Fruit fly (Drosophila melanogaster) whole organism, embryonic: ENCODE results near the gene kat-60L1.

ENCODE experiments used
- CG10321 ChIP-seq: fragments of 200-800 bp; sonication (Bioruptor generic); IDR thresholded peaks from 2 replicates; pipeline ENCODE4 v1.3.6; 2022; ENCODE audit warnings: missing biosample characterization, missing genetic modification characterization
- CG15479 ChIP-seq: fragments of 200-800 bp; sonication (Bioruptor generic); optimal IDR thresholded peaks from 3 replicates; lab custom pipeline; 2019; ENCODE audit warnings: missing biosample characterization, mild to moderate bottlenecking, missing genetic modification characterization, moderate library complexity
- CG15696 ChIP-seq: fragments of 200-800 bp; sonication (Bioruptor generic); optimal IDR thresholded peaks from 2 replicates; lab custom pipeline; 2019; ENCODE audit warnings: missing biosample characterization, mild to moderate bottlenecking, missing genetic modification characterization, moderate library complexity
- CG18011 ChIP-seq: fragments of 200-800 bp; sonication (Bioruptor generic); optimal IDR thresholded peaks from 2 replicates; lab custom pipeline; 2017; ENCODE audit warnings: missing biosample characterization, missing genetic modification characterization, mild to moderate bottlenecking, moderate library complexity, missing genotype
- CG6813 ChIP-seq: fragments of 200-800 bp; sonication (Bioruptor generic); optimal IDR thresholded peaks from 2 replicates; lab custom pipeline; 2017; ENCODE audit warnings: missing biosample characterization, missing genetic modification characterization, mild to moderate bottlenecking, moderate library complexity, missing genetic modification reagents
- CG8089 ChIP-seq: fragments of 200-800 bp; sonication (Bioruptor generic); optimal IDR thresholded peaks from 3 replicates; lab custom pipeline; 2016; ENCODE audit warnings: missing biosample characterization, missing genetic modification characterization
- H15 ChIP-seq: fragments of 200-800 bp; sonication (Bioruptor generic); IDR thresholded peaks from 3 replicates; pipeline ENCODE4 v1.3.6; 2022; ENCODE audit warnings: missing biosample characterization, missing genetic modification characterization
- HLH4C ChIP-seq: fragments of 200-800 bp; sonication (Bioruptor generic); IDR thresholded peaks from 3 replicates; pipeline ENCODE4 v1.3.6; 2022; ENCODE audit warnings: missing biosample characterization, missing genetic modification characterization; ENCODE audit not compliant: partially characterized antibody
- Sin3A ChIP-seq: fragments of >200 bp; optimal IDR thresholded peaks from 2 replicates; lab custom pipeline; 2018
- chm ChIP-seq: fragments of 200-800 bp; sonication (Bioruptor generic); IDR thresholded peaks from 2 replicates; pipeline ENCODE4 v1.3.6; 2022; ENCODE audit warnings: missing biosample characterization, missing genetic modification characterization
- gem ChIP-seq: fragments of 200-800 bp; sonication (Bioruptor generic); optimal IDR thresholded peaks from 2 replicates; lab custom pipeline; 2019; ENCODE audit warnings: missing biosample characterization, mild to moderate bottlenecking, missing genetic modification characterization, moderate library complexity
- knrl ChIP-seq: fragments of 200-800 bp; sonication (Bioruptor generic); IDR thresholded peaks from 3 replicates; pipeline ENCODE4 v1.3.6; 2022; ENCODE audit warnings: missing biosample characterization, missing genetic modification characterization; ENCODE audit not compliant: partially characterized antibody
- nmo ChIP-seq: fragments of 200-800 bp; sonication (Bioruptor generic); optimal IDR thresholded peaks from 2 replicates; lab custom pipeline; 2018; ENCODE audit warnings: missing biosample characterization, mild to moderate bottlenecking, missing genetic modification characterization, moderate library complexity

DNA sequence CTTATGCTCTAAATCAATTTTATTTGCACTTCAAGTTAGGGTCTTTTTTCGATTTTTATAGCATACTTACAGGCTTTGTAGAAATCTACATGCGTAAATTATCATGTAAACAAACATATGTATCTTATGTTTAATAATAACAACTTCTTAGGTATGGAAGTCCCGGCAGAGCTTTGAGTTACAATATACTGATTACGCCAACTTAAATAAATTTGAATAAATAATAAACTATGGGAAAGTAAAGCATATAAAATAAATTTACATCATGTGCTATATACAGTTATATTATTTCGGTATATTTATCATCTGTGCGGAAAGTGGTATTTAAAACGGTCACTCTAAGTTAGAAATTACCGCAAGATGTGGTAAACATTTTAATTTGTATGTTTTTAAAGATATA lies 48.4 kb upstream of the kat-60L1 start, which contains the start of gene CG1239:
- TF ChIP-seq nmo (no peak), CG15696 (no peak), CG8089 (GFP tag; lab: Kevin White, UChicago) (no peak), H15 (GFP tag; lab: Robert Waterston, UW) (no peak), CG18011 (GFP tag; lab: Kevin White, UChicago) (no peak), HLH4C (GFP tag; lab: Robert Waterston, UW) (no peak), chm (GFP tag; lab: Robert Waterston, UW) (no peak), CG6813 (GFP tag; lab: Kevin White, UChicago) (no peak), CG10321 (GFP tag; lab: Robert Waterston, UW) (no peak), Sin3A (lab: Kevin White, UChicago) (no peak), knrl (GFP tag; lab: Robert Waterston, UW) (0 out of 3 replicates have a peak, but pooled peaks have one; percentile 28), CG15479 (no peak), gem (tag; lab: Kevin White, UChicago) (no peak)
